Worm (Caenorhabditis elegans) whole organism, L4/young adult: ENCODE data around the gene C05D11.8.

Experiments used
- dao-5 ChIP-seq: sonication (generic microtip); optimal IDR thresholded peaks from 2 replicates; lab custom pipeline; 2016; ENCODE audit warnings: missing genotype, missing genetic modification characterization, moderate library complexity, missing compliant biosample characterization
- him-1 ChIP-seq: sonication (generic microtip); optimal IDR thresholded peaks from 2 replicates; lab custom pipeline; 2016; ENCODE audit warnings: missing genotype, missing genetic modification reagents, missing genetic modification characterization, missing compliant biosample characterization

DNA sequence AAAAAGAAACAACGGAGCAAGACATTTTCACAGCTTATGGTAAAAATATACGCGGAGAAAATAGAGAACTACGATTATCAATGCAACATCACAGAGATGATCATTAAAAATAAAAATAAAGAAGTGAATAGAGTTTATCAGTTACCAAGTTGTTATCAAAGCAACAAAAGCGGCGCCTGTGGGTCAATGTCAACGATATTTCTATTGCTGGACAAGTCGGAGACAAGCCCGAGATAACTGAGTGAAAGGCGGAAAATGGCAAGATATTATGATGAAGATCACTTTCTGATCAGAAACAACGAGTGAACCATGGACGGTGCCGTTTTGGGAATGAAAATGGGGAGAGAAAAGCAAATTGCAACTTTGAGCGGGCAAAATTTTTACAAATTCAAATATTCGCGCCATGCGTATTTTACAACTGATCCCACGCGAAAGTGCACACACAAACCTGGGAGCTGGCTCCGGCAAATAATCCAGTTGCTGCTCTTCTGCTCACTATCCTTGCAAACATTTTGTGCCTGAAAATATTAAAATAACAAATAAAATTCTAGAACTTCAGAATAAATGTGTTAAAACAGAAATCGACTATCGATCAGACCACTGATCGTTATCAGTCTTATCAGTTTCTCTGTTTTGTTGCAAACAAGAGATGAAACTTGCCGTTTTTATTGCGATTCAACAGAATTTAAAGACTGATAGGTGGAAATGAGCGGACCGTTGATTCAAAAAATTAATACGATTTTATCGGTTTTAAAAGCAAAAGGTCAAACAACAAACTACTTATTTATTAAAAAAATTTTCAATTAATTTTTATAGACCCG lies 15.4 kb upstream of the C05D11.8 start, which contains the start of gene mel-32:
- TF ChIP-seq him-1 (tag; lab: Kevin White, UChicago) (no peak), dao-5 (tag; lab: Kevin White, UChicago) (no peak)
